Worm (Caenorhabditis elegans) whole organism, early embryonic: Measurements from ENCODE around the gene C02F5.13.

ENCODE experiments used
- ama-1 ChIP-seq: fragments of 150-350 bp; optimal IDR thresholded peaks from 2 replicates; lab custom pipeline; 2014
- flt-1 ChIP-seq: fragments of 200-800 bp; sonication (Bioruptor generic); IDR thresholded peaks from 2 replicates; pipeline ENCODE4 v1.3.6; 2022; ENCODE audit warnings: missing genetic modification characterization, missing compliant biosample characterization
- scrt-1 ChIP-seq: fragments of 200-800 bp; sonication (Bioruptor generic); IDR thresholded peaks from 2 replicates; pipeline ENCODE4 v1.3.6; 2022; ENCODE audit warnings: missing genetic modification characterization, missing compliant biosample characterization
- sea-1 ChIP-seq: fragments of 200-800 bp; sonication (Bioruptor generic); conservative IDR thresholded peaks from 2 replicates; pipeline ENCODE4 v1.3.6; 2022; ENCODE audit warnings: missing genetic modification characterization, missing compliant biosample characterization

DNA sequence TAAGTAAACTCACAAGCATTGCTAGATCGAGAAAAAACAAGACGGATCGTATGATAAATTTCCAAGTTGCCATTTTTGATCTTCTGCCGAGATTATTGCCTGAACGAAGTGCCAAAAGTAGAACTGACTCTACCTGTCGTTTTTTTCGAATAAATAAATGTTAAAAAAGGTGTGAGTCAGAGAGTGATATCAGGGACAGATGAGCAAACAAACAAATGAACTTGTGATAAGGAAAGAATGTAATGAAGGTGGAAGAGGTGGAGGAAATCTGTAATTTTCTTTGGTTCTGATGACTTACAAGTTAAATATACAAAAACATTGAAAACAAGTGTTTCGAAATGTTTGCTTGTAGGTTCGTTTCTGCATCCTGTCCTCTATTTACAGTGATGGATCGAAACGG is 7.8 kb upstream of the C02F5.13 start, which contains the start of gene tsp-1:
- TF ChIP-seq scrt-1 (GFP tag; lab: Robert Waterston, UW) (no peak), flt-1 (GFP tag; lab: Robert Waterston, UW) (no peak), ama-1 (lab: Kevin White, UChicago) (no peak), sea-1 (GFP tag; lab: Robert Waterston, UW) (no peak)
